Fruit fly (Drosophila melanogaster) whole organism, embryonic: ENCODE results near the gene CG42240.
A peak's percentile ranks its signal among the peaks of the same experiment; 100 is the strongest.

Experiments used
- Adf1 ChIP-seq: fragments of 200-800 bp; sonication (Bioruptor generic); IDR thresholded peaks from 2 replicates; pipeline ENCODE4 v1.3.6; 2022; ENCODE audit warnings: missing biosample characterization, missing genetic modification characterization
- Atf-2 ChIP-seq: fragments of 200-800 bp; sonication (Bioruptor generic); optimal IDR thresholded peaks from 2 replicates; lab custom pipeline; 2016; ENCODE audit warnings: missing biosample characterization, missing genetic modification characterization
- Atf6 ChIP-seq: fragments of 200-800 bp; sonication (Bioruptor generic); IDR thresholded peaks from 2 replicates; pipeline ENCODE4 v1.3.6; 2022; ENCODE audit warnings: missing biosample characterization, missing genetic modification characterization
- Bdp1 ChIP-seq: fragments of 200-800 bp; sonication (Bioruptor generic); optimal IDR thresholded peaks from 3 replicates; lab custom pipeline; 2016; ENCODE audit warnings: missing biosample characterization, missing genetic modification characterization
- Bteb2 ChIP-seq: fragments of 200-800 bp; sonication (Bioruptor generic); optimal IDR thresholded peaks from 2 replicates; lab custom pipeline; 2016; ENCODE audit warnings: missing biosample characterization, missing genetic modification characterization
- C15 ChIP-seq: fragments of 200-800 bp; sonication (Bioruptor generic); IDR thresholded peaks from 3 replicates; pipeline ENCODE4 v1.3.6; 2022; ENCODE audit warnings: missing biosample characterization, missing genetic modification characterization
- CG10267 ChIP-seq: fragments of 200-800 bp; sonication (Bioruptor generic); optimal IDR thresholded peaks from 2 replicates; lab custom pipeline; 2018; ENCODE audit warnings: missing biosample characterization, mild to moderate bottlenecking, missing genetic modification characterization, moderate library complexity
- CG10321 ChIP-seq: fragments of 200-800 bp; sonication (Bioruptor generic); IDR thresholded peaks from 2 replicates; pipeline ENCODE4 v1.3.6; 2022; ENCODE audit warnings: missing biosample characterization, missing genetic modification characterization
- CG12104 ChIP-seq: fragments of 200-800 bp; sonication (Bioruptor generic); optimal IDR thresholded peaks from 3 replicates; lab custom pipeline; 2016; ENCODE audit warnings: missing biosample characterization, missing genetic modification characterization
- CG12155 ChIP-seq: fragments of 200-800 bp; sonication (Bioruptor generic); optimal IDR thresholded peaks from 3 replicates; lab custom pipeline; 2016; ENCODE audit warnings: missing biosample characterization, missing genetic modification characterization
- CG12236 ChIP-seq: fragments of 200-800 bp; sonication (Bioruptor generic); optimal IDR thresholded peaks from 2 replicates; lab custom pipeline; 2016; ENCODE audit warnings: missing biosample characterization, missing genetic modification characterization
- CG1233 ChIP-seq: fragments of 200-800 bp; sonication (Bioruptor generic); optimal IDR thresholded peaks from 4 replicates; lab custom pipeline; 2018; ENCODE audit warnings: missing biosample characterization, mild to moderate bottlenecking, missing genetic modification characterization
- CG12391 ChIP-seq: fragments of 200-800 bp; sonication (Bioruptor generic); optimal IDR thresholded peaks from 3 replicates; lab custom pipeline; 2018; ENCODE audit warnings: missing biosample characterization, mild to moderate bottlenecking, missing genetic modification characterization, moderate library complexity
- CG14014 ChIP-seq: fragments of 200-800 bp; sonication (Bioruptor generic); IDR thresholded peaks from 2 replicates; pipeline ENCODE4 v1.3.6; 2022; ENCODE audit warnings: missing biosample characterization, missing genetic modification characterization
- CG14441 ChIP-seq: fragments of 200-800 bp; sonication (Bioruptor generic); IDR thresholded peaks from 2 replicates; pipeline ENCODE4 v1.3.6; 2022; ENCODE audit warnings: missing biosample characterization, missing genetic modification characterization
- CG14860 ChIP-seq: fragments of 200-800 bp; sonication (Bioruptor generic); IDR thresholded peaks from 3 replicates; pipeline ENCODE4 v1.3.6; 2022; ENCODE audit warnings: missing biosample characterization, missing genetic modification characterization; ENCODE audit not compliant: partially characterized antibody
- CG17361 ChIP-seq: fragments of 200-800 bp; sonication (Bioruptor generic); IDR thresholded peaks from 3 replicates; pipeline ENCODE4 v1.3.6; 2022; ENCODE audit warnings: missing biosample characterization, missing genetic modification characterization
- CG17829 ChIP-seq: fragments of 200-800 bp; optimal IDR thresholded peaks from 2 replicates; lab custom pipeline; 2019; ENCODE audit warnings: missing biosample characterization, mild to moderate bottlenecking, missing genetic modification characterization, moderate library complexity
- CG17912 ChIP-seq: fragments of 200-800 bp; sonication (Bioruptor generic); optimal IDR thresholded peaks from 2 replicates; lab custom pipeline; 2018; ENCODE audit warnings: missing biosample characterization, mild to moderate bottlenecking, missing genetic modification characterization
- CG2116 ChIP-seq: fragments of 200-800 bp; sonication (Bioruptor generic); optimal IDR thresholded peaks from 3 replicates; lab custom pipeline; 2018; ENCODE audit warnings: missing biosample characterization, mild to moderate bottlenecking, missing genetic modification characterization
- CG32772 ChIP-seq: fragments of 200-800 bp; sonication (Bioruptor generic); IDR thresholded peaks from 2 replicates; pipeline ENCODE4 v1.3.6; 2022; ENCODE audit warnings: missing biosample characterization, missing genetic modification characterization
- CG34224 ChIP-seq: fragments of 200-800 bp; sonication (Bioruptor generic); IDR thresholded peaks from 3 replicates; pipeline ENCODE4 v1.3.6; 2022; ENCODE audit warnings: missing biosample characterization, missing genetic modification characterization; ENCODE audit not compliant: partially characterized antibody
- CG4617 ChIP-seq: fragments of 200-800 bp; sonication (Bioruptor generic); optimal IDR thresholded peaks from 3 replicates; lab custom pipeline; 2016; ENCODE audit warnings: missing biosample characterization, missing genetic modification characterization, borderline replicate concordance
- CG5245 ChIP-seq: fragments of 200-800 bp; sonication (Bioruptor generic); optimal IDR thresholded peaks from 3 replicates; lab custom pipeline; 2016; ENCODE audit warnings: missing biosample characterization, missing genetic modification characterization
- CG5953 ChIP-seq: fragments of 200-800 bp; sonication (Bioruptor generic); IDR thresholded peaks from 2 replicates; pipeline ENCODE4 v1.3.6; 2022; ENCODE audit warnings: missing biosample characterization, missing genetic modification characterization
- CG6272 ChIP-seq: fragments of 200-800 bp; sonication (Bioruptor generic); IDR thresholded peaks from 2 replicates; pipeline ENCODE4 v1.3.6; 2022; ENCODE audit warnings: missing biosample characterization, missing genetic modification characterization
- CG7357 ChIP-seq: fragments of 200-800 bp; sonication (Bioruptor generic); IDR thresholded peaks from 3 replicates; pipeline ENCODE4 v1.3.6; 2022; ENCODE audit warnings: missing biosample characterization, missing genetic modification characterization
- CG8089 ChIP-seq: fragments of 200-800 bp; sonication (Bioruptor generic); optimal IDR thresholded peaks from 3 replicates; lab custom pipeline; 2016; ENCODE audit warnings: missing biosample characterization, missing genetic modification characterization
- CG9609 ChIP-seq: fragments of 200-800 bp; sonication (Bioruptor generic); optimal IDR thresholded peaks from 3 replicates; lab custom pipeline; 2016; ENCODE audit warnings: missing biosample characterization, missing genetic modification characterization
- Eip74EF ChIP-seq, 2 experiments: fragments of 200-800 bp in 1 of 2; fragments of >200 bp in 1 of 2; sonication (Bioruptor generic) in 1 of 2; optimal IDR thresholded peaks; 2 replicates each; lab custom pipeline; 2017 to 2019; ENCODE audit warnings: missing biosample characterization in 2 of 2, missing genetic modification characterization in 2 of 2, mild to moderate bottlenecking in 1 of 2, moderate library complexity in 1 of 2
- GATAe ChIP-seq: fragments of 200-800 bp; sonication (Bioruptor generic); conservative IDR thresholded peaks from 2 replicates; pipeline ENCODE4 v1.3.6; 2022; ENCODE audit warnings: missing biosample characterization, missing genetic modification characterization
- H2.0 ChIP-seq: fragments of 200-800 bp; sonication (Bioruptor generic); IDR thresholded peaks from 2 replicates; pipeline ENCODE4 v1.3.6; 2022; ENCODE audit warnings: missing biosample characterization, missing genetic modification characterization
- HHEX ChIP-seq: fragments of 200-800 bp; sonication (Bioruptor generic); optimal IDR thresholded peaks from 3 replicates; lab custom pipeline; 2017; ENCODE audit warnings: missing biosample characterization, mild to moderate bottlenecking, missing genetic modification characterization, missing genetic modification reagents
- HmgD ChIP-seq: fragments of 200-800 bp; sonication (Bioruptor generic); optimal IDR thresholded peaks from 3 replicates; lab custom pipeline; 2016; ENCODE audit warnings: missing biosample characterization, missing genetic modification characterization
- Lpt ChIP-seq: fragments of >200 bp; optimal IDR thresholded peaks from 2 replicates; lab custom pipeline; 2018; ENCODE audit warnings: missing biosample characterization, missing genetic modification characterization
- MTF-1 ChIP-seq: fragments of 200-800 bp; sonication (Bioruptor generic); optimal IDR thresholded peaks from 2 replicates; lab custom pipeline; 2018; ENCODE audit warnings: missing biosample characterization, mild to moderate bottlenecking, missing genetic modification characterization, borderline replicate concordance
- Mrtf ChIP-seq: fragments of 200-800 bp; sonication (Bioruptor generic); IDR thresholded peaks from 3 replicates; pipeline ENCODE4 v1.3.6; 2022; ENCODE audit warnings: missing biosample characterization, missing genetic modification characterization
- Scr ChIP-seq: fragments of 200-800 bp; sonication (Bioruptor generic); IDR thresholded peaks from 2 replicates; pipeline ENCODE4 v1.3.6; 2022; ENCODE audit warnings: missing biosample characterization, missing genetic modification characterization; ENCODE audit not compliant: partially characterized antibody
- bowl ChIP-seq: fragments of 200-800 bp; sonication (Bioruptor generic); IDR thresholded peaks from 2 replicates; pipeline ENCODE4 v1.3.6; 2022; ENCODE audit warnings: missing biosample characterization, missing genetic modification characterization
- disco-r ChIP-seq: fragments of 200-800 bp; sonication (Bioruptor generic); optimal IDR thresholded peaks from 2 replicates; lab custom pipeline; 2016; ENCODE audit warnings: missing biosample characterization, missing genetic modification characterization
- ems ChIP-seq: fragments of 200-800 bp; sonication (Bioruptor generic); optimal IDR thresholded peaks from 3 replicates; lab custom pipeline; 2016; ENCODE audit warnings: missing biosample characterization, missing genetic modification characterization
- fd96Cb ChIP-seq: fragments of 200-800 bp; sonication (Bioruptor generic); optimal IDR thresholded peaks from 2 replicates; lab custom pipeline; 2018; ENCODE audit warnings: missing biosample characterization, mild to moderate bottlenecking, missing genetic modification characterization, moderate library complexity
- grau ChIP-seq: fragments of 200-800 bp; optimal IDR thresholded peaks from 3 replicates; lab custom pipeline; 2019; ENCODE audit warnings: missing biosample characterization, mild to moderate bottlenecking, missing genetic modification characterization, moderate library complexity
- lbe ChIP-seq: fragments of 200-800 bp; sonication (Bioruptor generic); optimal IDR thresholded peaks from 2 replicates; lab custom pipeline; 2016; ENCODE audit warnings: missing biosample characterization, mild to moderate bottlenecking, missing genetic modification characterization
- pb ChIP-seq: fragments of 200-800 bp; sonication (Bioruptor generic); optimal IDR thresholded peaks from 3 replicates; lab custom pipeline; 2016; ENCODE audit warnings: missing biosample characterization, missing genetic modification characterization
- pfk ChIP-seq: fragments of 200-800 bp; sonication (Bioruptor generic); optimal IDR thresholded peaks from 2 replicates; lab custom pipeline; 2018; ENCODE audit warnings: missing biosample characterization, mild to moderate bottlenecking, missing genetic modification characterization, moderate library complexity
- salm ChIP-seq: fragments of 200-800 bp; sonication (Bioruptor generic); optimal IDR thresholded peaks from 2 replicates; lab custom pipeline; 2018; ENCODE audit warnings: missing biosample characterization, mild to moderate bottlenecking, missing genetic modification characterization
- so ChIP-seq: fragments of 200-800 bp; sonication (Bioruptor generic); IDR thresholded peaks from 3 replicates; pipeline ENCODE4 v1.3.6; 2022; ENCODE audit warnings: missing biosample characterization, missing genetic modification characterization
- sob ChIP-seq: fragments of 200-800 bp; sonication (Bioruptor generic); IDR thresholded peaks from 2 replicates; pipeline ENCODE4 v1.3.6; 2022; ENCODE audit warnings: missing biosample characterization, missing genetic modification characterization
- toy ChIP-seq: fragments of 200-800 bp; sonication (Bioruptor generic); IDR thresholded peaks from 2 replicates; pipeline ENCODE4 v1.3.6; 2022; ENCODE audit warnings: missing biosample characterization, missing genetic modification characterization
- z ChIP-seq: fragments of 200-800 bp; sonication (Bioruptor generic); IDR thresholded peaks from 3 replicates; pipeline ENCODE4 v1.3.6; 2022; ENCODE audit warnings: missing biosample characterization, missing genetic modification characterization

The CG42240 gene

DNA sequence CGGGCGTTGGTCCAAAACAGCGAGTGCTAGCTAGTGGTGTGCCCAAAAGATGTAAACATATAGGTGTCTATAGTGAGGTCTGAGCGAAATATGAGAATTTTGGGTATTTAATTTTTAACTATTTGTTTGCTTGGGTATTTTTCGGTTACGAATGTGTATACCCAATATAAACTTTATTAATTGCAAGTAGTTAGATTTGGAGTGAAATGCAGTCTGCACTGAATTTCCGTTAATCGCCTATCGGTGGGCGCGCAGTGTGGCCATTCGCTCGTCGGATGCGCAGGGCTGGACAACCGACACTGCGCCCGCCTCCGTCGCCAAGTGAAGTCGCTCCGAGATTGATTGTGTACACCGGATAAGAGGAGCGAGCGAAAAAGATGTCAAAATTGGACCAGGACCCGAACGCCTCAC, 35.5 kb upstream of the CG42240 start, which contains the start of the genes CG15891 and CG3815 (continued):
- TF ChIP-seq CG12391 (tag; lab: Kevin White, UChicago), result peak; percentile 67
- TF ChIP-seq Atf-2 (GFP tag; lab: Kevin White, UChicago), result no peak
- TF ChIP-seq GATAe (GFP tag; lab: Robert Waterston, UW), result 0 out of 2 replicates have a peak, but pooled peaks have one; percentile 25
- TF ChIP-seq disco-r (GFP tag; lab: Kevin White, UChicago), result no peak
- no peak for TF ChIP-seq toy (GFP tag; lab: Robert Waterston, UW)
- peak; percentile 62; the same call in 2 of the 3 replicates for TF ChIP-seq CG7357 (GFP tag; lab: Robert Waterston, UW)
- TF ChIP-seq lbe (GFP tag; lab: Kevin White, UChicago), result no peak
- TF ChIP-seq C15 (GFP tag; lab: Robert Waterston, UW), result no peak
- TF ChIP-seq CG8089 (GFP tag; lab: Kevin White, UChicago), result no peak
- TF ChIP-seq Eip74EF (GFP tag; optimal IDR thresholded peaks at IDR 0.05; lab: Kevin White, UChicago), result no peak
- no peak for TF ChIP-seq CG14860 (GFP tag; lab: Robert Waterston, UW)
- no peak for TF ChIP-seq salm
- peak; percentile 46 for TF ChIP-seq CG17829 (tag; lab: Kevin White, UChicago)
- TF ChIP-seq CG5245 (GFP tag; lab: Kevin White, UChicago), result no peak
- TF ChIP-seq CG5953 (GFP tag; lab: Robert Waterston, UW), result no peak
- peak; percentile 17 for TF ChIP-seq CG12104 (GFP tag; lab: Kevin White, UChicago)
- peak; percentile 71 for TF ChIP-seq CG4617 (GFP tag; lab: Kevin White, UChicago)
- TF ChIP-seq Mrtf (GFP tag; lab: Robert Waterston, UW), result no peak
- peak; percentile 81 for TF ChIP-seq CG12155 (GFP tag; lab: Kevin White, UChicago)
- peak; percentile 44 for TF ChIP-seq CG10267 (tag; lab: Kevin White, UChicago)
- TF ChIP-seq CG14014, result peak; percentile 58
- no peak for TF ChIP-seq HHEX (GFP tag; lab: Kevin White, UChicago)
- TF ChIP-seq CG6272 (GFP tag; lab: Robert Waterston, UW), result peak; percentile 42; the same call in 1 of the 2 replicates
- TF ChIP-seq bowl (GFP tag; lab: Robert Waterston, UW), result no peak
- TF ChIP-seq grau, result peak; percentile 70
- TF ChIP-seq H2.0 (GFP tag; lab: Robert Waterston, UW), result no peak
- no peak for TF ChIP-seq CG12236 (GFP tag; lab: Kevin White, UChicago)
- peak; percentile 35; the same call in 1 of the 2 replicates for TF ChIP-seq Atf6 (GFP tag; lab: Robert Waterston, UW)
- no peak; the same call in none of the 3 replicates for TF ChIP-seq CG17361 (GFP tag; lab: Robert Waterston, UW)
- TF ChIP-seq pfk (GFP tag; lab: Kevin White, UChicago), result no peak
- TF ChIP-seq HmgD (GFP tag; lab: Kevin White, UChicago), result peak; percentile 3
- peak; percentile 18 for TF ChIP-seq Bdp1 (GFP tag; lab: Kevin White, UChicago)
- TF ChIP-seq z (GFP tag; lab: Robert Waterston, UW), result no peak
- TF ChIP-seq CG34224 (GFP tag; lab: Robert Waterston, UW), result 0 out of 3 replicates have a peak, but pooled peaks have one; percentile 23
- peak; percentile 9 for TF ChIP-seq pb
- no peak for TF ChIP-seq fd96Cb (tag; lab: Kevin White, UChicago)
- TF ChIP-seq CG32772 (GFP tag; lab: Robert Waterston, UW), result no peak
- no peak for TF ChIP-seq CG1233
- TF ChIP-seq CG9609 (GFP tag; lab: Kevin White, UChicago), result peak; percentile 67
- no peak for TF ChIP-seq CG10321 (GFP tag; lab: Robert Waterston, UW)
- TF ChIP-seq CG14441 (GFP tag; lab: Robert Waterston, UW), result peak; percentile 48; the same call in 1 of the 2 replicates
- no peak for TF ChIP-seq Lpt
- TF ChIP-seq Bteb2 (GFP tag; lab: Kevin White, UChicago), result peak; percentile 19
- TF ChIP-seq so (GFP tag; lab: Robert Waterston, UW), result peak; percentile 62; the same call in 1 of the 3 replicates
- TF ChIP-seq ems (GFP tag; lab: Kevin White, UChicago), result no peak
- peak; percentile 55; the same call in 1 of the 2 replicates for TF ChIP-seq Scr (GFP tag; lab: Robert Waterston, UW)
- TF ChIP-seq MTF-1 (GFP tag; lab: Kevin White, UChicago), result no peak
- TF ChIP-seq sob (GFP tag; lab: Robert Waterston, UW), result peak; percentile 46; the same call in 1 of the 2 replicates
- no peak for TF ChIP-seq CG17912 (GFP tag; lab: Kevin White, UChicago)
- peak; percentile 28; the same call in 1 of the 2 replicates for TF ChIP-seq Adf1 (GFP tag; lab: Robert Waterston, UW)
- peak; percentile 64 for TF ChIP-seq CG2116 (GFP tag; lab: Kevin White, UChicago)
